Fruit fly (Drosophila melanogaster): Measurements from ENCODE around the gene CG31446.

CG31446 gene

dm6 chr3R:15666900-15667507 lies 25.9 kb upstream of the CG31446 start (continued):
- TF ChIP-seq tin (GFP tag; optimal IDR thresholded peaks at IDR 0.05), result no peak
- TF ChIP-seq onecut (GFP tag; IDR thresholded peaks at IDR 0.05), result 0 out of 2 replicates have a peak, but pooled peaks have one; percentile 11
- no peak for TF ChIP-seq Fer1 (GFP tag; optimal IDR thresholded peaks at IDR 0.05)
- TF ChIP-seq CG7786 (GFP tag; optimal IDR thresholded peaks at IDR 0.05), result no peak
- TF ChIP-seq Med (GFP tag), result peak; percentile 73
- peak; percentile 60 for TF ChIP-seq CG15696 (tag; optimal IDR thresholded peaks at IDR 0.05)
- no peak for TF ChIP-seq Bdp1 (GFP tag; optimal IDR thresholded peaks at IDR 0.05)
- TF ChIP-seq bbx (GFP tag; IDR thresholded peaks at IDR 0.05; ENCODE audit: partially characterized antibody), result no peak
- no peak for TF ChIP-seq danr (GFP tag; IDR thresholded peaks at IDR 0.05)
- no peak for TF ChIP-seq vnd (GFP tag; IDR thresholded peaks at IDR 0.05; ENCODE audit: partially characterized antibody)
- TF ChIP-seq ERR (GFP tag; optimal IDR thresholded peaks at IDR 0.05), result no peak
- TF ChIP-seq CG14710 (tag; optimal IDR thresholded peaks at IDR 0.05), result peak; percentile 2
- TF ChIP-seq Dll (GFP tag; IDR thresholded peaks at IDR 0.05; ENCODE audit: partially characterized antibody), result no peak
- TF ChIP-seq CG15601 (tag; optimal IDR thresholded peaks at IDR 0.05), result peak; percentile 54
- no peak for TF ChIP-seq CG33213 (GFP tag; optimal IDR thresholded peaks at IDR 0.05)
- TF ChIP-seq stc (GFP tag; IDR thresholded peaks at IDR 0.05), result no peak
- no peak for TF ChIP-seq CG10543 (GFP tag; optimal IDR thresholded peaks at IDR 0.05)
- TF ChIP-seq ems (GFP tag; optimal IDR thresholded peaks at IDR 0.05), result peak; percentile 5
- TF ChIP-seq NC2β (GFP tag; optimal IDR thresholded peaks at IDR 0.05), result no peak
- TF ChIP-seq CG17359 (tag; optimal IDR thresholded peaks at IDR 0.05), result no peak
- TF ChIP-seq CG18619 (GFP tag; optimal IDR thresholded peaks at IDR 0.05), result no peak
- no peak for TF ChIP-seq BEAF-32 (GFP tag; optimal IDR thresholded peaks at IDR 0.05)
- TF ChIP-seq CG6654 (GFP tag; optimal IDR thresholded peaks at IDR 0.05), result no peak
- no peak for TF ChIP-seq CTCF (GFP tag; optimal IDR thresholded peaks at IDR 0.05)
- peak; percentile 25 for TF ChIP-seq kni (GFP tag; optimal IDR thresholded peaks at IDR 0.05)
- no peak for TF ChIP-seq run (tag; optimal IDR thresholded peaks at IDR 0.05)
- peak; percentile 13 for TF ChIP-seq MTF-1 (GFP tag; optimal IDR thresholded peaks at IDR 0.05; ENCODE audit: borderline replicate concordance)
- no peak for TF ChIP-seq pita (GFP tag; optimal IDR thresholded peaks at IDR 0.05)

dm6 chr3R:15668863-15669491 lies 23.9 kb upstream of the CG31446 start:
- TF ChIP-seq esg (GFP tag; conservative IDR thresholded peaks at IDR 0.05) (no peak), CG11696 (GFP tag; IDR thresholded peaks at IDR 0.05) (no peak), h (optimal IDR thresholded peaks at IDR 0.05) (no peak), chm (GFP tag; IDR thresholded peaks at IDR 0.05) (peak; percentile 22; the same call in 1 of the 2 replicates), Usf (GFP tag; optimal IDR thresholded peaks at IDR 0.05) (no peak), twi (tag; optimal IDR thresholded peaks at IDR 0.05) (peak; percentile 14), CG2199 (GFP tag; IDR thresholded peaks at IDR 0.05) (peak; percentile 77; the same call in 1 of the 3 replicates), CG14667 (GFP tag; IDR thresholded peaks at IDR 0.05) (no peak), oc (tag; optimal IDR thresholded peaks at IDR 0.05) (no peak), CG13424 (tag; optimal IDR thresholded peaks at IDR 0.05) (no peak), MESR4 (GFP tag; optimal IDR thresholded peaks at IDR 0.05) (no peak), CG15479 (GFP tag; optimal IDR thresholded peaks at IDR 0.05) (peak; percentile 80), CG31365 (tag; optimal IDR thresholded peaks at IDR 0.05) (no peak), CG12104 (GFP tag; optimal IDR thresholded peaks at IDR 0.05) (no peak), org-1 (GFP tag; optimal IDR thresholded peaks at IDR 0.05) (no peak), CG13123 (GFP tag; optimal IDR thresholded peaks at IDR 0.05) (no peak), zen (tag; optimal IDR thresholded peaks at IDR 0.05) (peak; percentile 96), sens (GFP tag) (peak; percentile 51), NC2α (GFP tag; optimal IDR thresholded peaks at IDR 0.05) (no peak), insv (GFP tag; optimal IDR thresholded peaks at IDR 0.05) (peak in 1 of 2 experiments; percentile 83), ap (GFP tag; IDR thresholded peaks at IDR 0.05) (no peak), CG15011 (GFP tag; optimal IDR thresholded peaks at IDR 0.05) (no peak), Antp (GFP tag; optimal IDR thresholded peaks at IDR 0.05) (no peak), sisA (GFP tag; IDR thresholded peaks at IDR 0.05) (no peak)

All from whole organism, embryonic.